Worm (Caenorhabditis elegans) whole organism, L4/young adult: Measurements from ENCODE around the gene grl-21.

Experiments
- W03F9.2 ChIP-seq: fragments of 150-350 bp; optimal IDR thresholded peaks from 2 replicates; lab custom pipeline; 2014; ENCODE audit warnings: missing biosample characterization, missing genetic modification characterization
- him-1 ChIP-seq: sonication (generic microtip); optimal IDR thresholded peaks from 2 replicates; lab custom pipeline; 2016; ENCODE audit warnings: missing genotype, missing genetic modification reagents, missing genetic modification characterization, missing compliant biosample characterization

- TF ChIP-seq W03F9.2 (tag; lab: Kevin White, UChicago) (no peak), him-1 (tag; lab: Kevin White, UChicago) (no peak)
These were observed 32.1 kb downstream of the grl-21 start, which contains the start of gene T25B9.9 for ce11 chrIV:10769353-10769752.
